Worm (Caenorhabditis elegans): ENCODE data around the gene Y50D4A.1.

The Y50D4A.1 gene

DNA sequence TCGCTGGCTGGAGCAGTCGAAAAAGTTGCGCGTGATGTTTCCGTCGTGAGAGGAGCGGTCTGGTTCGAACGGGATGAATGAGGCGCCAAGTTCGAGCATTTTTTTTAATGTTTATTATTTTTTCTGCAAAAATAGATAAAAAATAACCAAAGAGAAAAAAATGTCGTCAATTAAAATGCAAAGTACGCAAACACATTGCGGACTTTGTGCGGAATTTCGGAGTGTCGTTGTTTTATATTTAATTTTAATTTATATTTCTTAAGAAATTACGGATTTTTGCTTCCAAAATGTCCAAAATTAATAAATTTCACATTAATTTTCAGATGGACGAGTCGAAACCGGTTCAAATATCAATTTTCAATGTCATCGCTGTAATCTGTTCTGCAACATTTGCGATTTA lies 11.7 kb upstream of the Y50D4A.1 start, which contains the start of the genes wrb-1 and Y50D4A.4 (continued):
- TF ChIP-seq nhr-43 (tag; optimal IDR thresholded peaks at IDR 0.05; ENCODE audit: poor library complexity, severe bottlenecking): no peak
- peak; percentile 87 for TF ChIP-seq pha-4 (tag; optimal IDR thresholded peaks at IDR 0.05)
- no peak for TF ChIP-seq lsy-12 (tag; optimal IDR thresholded peaks at IDR 0.05)
- no peak for TF ChIP-seq fkh-2 (tag; optimal IDR thresholded peaks at IDR 0.05)
- peak in 1 of 2 experiments; percentile 60 for TF ChIP-seq eor-1 (tag; optimal IDR thresholded peaks at IDR 0.05)
- TF ChIP-seq nhr-76 (tag; optimal IDR thresholded peaks at IDR 0.05): no peak
- TF ChIP-seq nhr-28 (tag; optimal IDR thresholded peaks at IDR 0.05): no peak
- no peak for TF ChIP-seq ceh-16 (tag; optimal IDR thresholded peaks at IDR 0.05)
- peak; percentile 56 for TF ChIP-seq nfya-1 (tag; optimal IDR thresholded peaks at IDR 0.05; ENCODE audit: insufficient read depth)
- TF ChIP-seq nhr-77 (tag; optimal IDR thresholded peaks at IDR 0.05): no peak
- peak; percentile 71 for TF ChIP-seq snpc-4 (tag; optimal IDR thresholded peaks at IDR 0.05)
- no peak for TF ChIP-seq sea-2 (GFP tag; optimal IDR thresholded peaks at IDR 0.05)
- TF ChIP-seq daf-12 (tag; optimal IDR thresholded peaks at IDR 0.05): no peak
- TF ChIP-seq pqm-1 (tag; optimal IDR thresholded peaks at IDR 0.05): no peak

DNA sequence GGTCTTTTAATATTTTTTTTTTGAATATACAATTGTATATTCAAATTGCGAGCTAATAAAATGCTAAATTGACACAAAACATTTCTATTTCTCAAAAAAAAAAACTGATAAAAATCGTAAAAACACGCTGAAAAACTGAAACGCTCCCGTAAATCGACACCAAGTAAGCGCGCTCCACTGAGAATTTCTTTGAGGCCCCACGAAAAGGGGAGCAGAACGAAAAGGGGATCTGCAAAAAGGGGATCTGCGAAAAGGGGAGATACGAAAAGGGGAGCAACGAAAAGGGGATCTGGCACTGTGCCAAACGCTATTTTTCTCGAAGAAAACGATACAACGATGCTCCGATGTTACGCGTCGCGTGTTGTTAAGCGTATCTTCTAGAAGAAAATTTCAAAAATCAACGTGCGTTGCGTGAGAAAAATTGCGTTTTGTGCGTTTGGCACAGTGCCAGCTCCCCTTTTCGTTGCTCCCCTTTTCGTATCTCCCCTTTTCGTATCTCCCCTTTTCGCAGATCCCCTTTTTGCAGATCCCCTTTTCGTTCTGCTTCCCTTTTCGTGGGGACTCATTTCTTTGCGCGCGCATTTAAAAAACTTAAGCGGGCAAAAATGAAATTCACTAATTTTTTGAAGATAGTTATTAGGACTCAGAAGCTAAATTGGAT lies 10.5 kb upstream of the Y50D4A.1 start:
- TF ChIP-seq nfya-1 (tag; optimal IDR thresholded peaks at IDR 0.05; ENCODE audit: insufficient read depth) (peak; percentile 23), R02D3.7 (tag; optimal IDR thresholded peaks at IDR 0.05) (peak; percentile 87), lsy-12 (tag; optimal IDR thresholded peaks at IDR 0.05) (peak; percentile 27), lin-15B (tag; optimal IDR thresholded peaks at IDR 0.05) (peak; percentile 29), elt-2 (tag; optimal IDR thresholded peaks at IDR 0.05) (peak; percentile 10)

DNA sequence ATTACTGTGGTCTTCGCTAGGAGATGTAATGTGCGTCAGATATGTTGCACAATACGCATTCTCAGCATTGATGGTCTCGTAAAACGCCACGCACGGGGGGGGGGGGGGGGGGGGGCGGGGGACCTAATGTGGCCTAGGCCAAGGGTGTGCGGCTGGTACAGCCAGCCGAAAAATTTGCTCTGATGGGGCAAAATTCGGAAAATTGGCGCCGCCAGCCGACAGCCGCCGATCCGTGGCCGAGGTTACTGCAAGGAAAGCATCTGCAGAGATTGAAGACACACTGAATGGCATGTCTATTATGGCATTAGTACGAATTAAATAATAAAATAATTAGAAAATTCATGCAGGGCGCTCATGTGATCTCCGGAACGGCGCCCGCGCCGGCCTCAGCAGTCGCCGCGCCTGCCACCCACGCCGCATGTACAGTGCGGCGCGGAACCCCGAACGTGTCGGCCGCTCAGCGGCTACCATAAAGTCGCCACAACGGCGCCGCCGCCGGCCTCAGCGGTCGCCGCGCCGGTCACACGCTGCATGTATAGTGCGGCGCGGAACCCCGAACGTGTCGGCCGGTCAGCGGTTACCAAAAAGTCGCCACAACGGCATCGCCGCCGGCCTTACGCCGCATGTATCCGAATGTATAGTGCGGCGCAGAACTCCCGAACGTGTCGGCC lies 8.3 kb upstream of the Y50D4A.1 start, which contains the start of gene Y50D4A.6:
Gene Y50D4A.6, minus strand, starts transcription at position 51 of the 671 bp plus-strand sequence.
- TF ChIP-seq nhr-25 (tag; optimal IDR thresholded peaks at IDR 0.05) (no peak), nhr-12 (tag; optimal IDR thresholded peaks at IDR 0.05) (no peak), ceh-9 (tag; optimal IDR thresholded peaks at IDR 0.05) (no peak), nhr-237 (tag; optimal IDR thresholded peaks at IDR 0.05) (no peak), mdl-1 (tag; optimal IDR thresholded peaks at IDR 0.05) (no peak), hmg-11 (tag; optimal IDR thresholded peaks at IDR 0.05) (no peak), nhr-43 (tag; optimal IDR thresholded peaks at IDR 0.05; ENCODE audit: poor library complexity, severe bottlenecking) (no peak), zag-1 (tag; optimal IDR thresholded peaks at IDR 0.05) (no peak), egl-27 (tag; optimal IDR thresholded peaks at IDR 0.05) (no peak), lin-15B (tag; optimal IDR thresholded peaks at IDR 0.05) (no peak), pqm-1 (tag; optimal IDR thresholded peaks at IDR 0.05) (no peak), ZK546.5 (tag; optimal IDR thresholded peaks at IDR 0.05) (no peak), ceh-28 (tag; optimal IDR thresholded peaks at IDR 0.05) (no peak)

DNA sequence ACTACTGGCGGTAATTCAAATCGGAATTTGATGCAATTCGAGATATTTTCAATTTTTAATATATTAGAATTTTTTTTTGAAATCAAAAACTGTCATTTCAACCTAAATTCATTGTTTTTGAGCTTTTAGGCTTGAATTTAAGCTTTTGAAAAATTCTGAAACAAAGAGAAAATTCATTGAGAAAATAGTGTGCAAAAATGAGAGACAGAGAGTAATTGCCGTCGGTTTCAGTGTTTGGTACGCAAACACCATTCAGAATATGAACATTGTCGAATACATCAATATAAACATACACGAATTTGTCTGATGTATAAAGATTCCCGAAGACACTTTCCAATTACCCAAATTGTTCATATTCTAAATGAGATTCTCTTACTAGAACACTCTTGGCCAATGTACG lies 6.0 kb upstream of the Y50D4A.1 start:
- TF ChIP-seq ceh-16 (tag; optimal IDR thresholded peaks at IDR 0.05) (no peak), mml-1 (tag; optimal IDR thresholded peaks at IDR 0.05) (no peak), nfya-1 (tag; optimal IDR thresholded peaks at IDR 0.05; ENCODE audit: insufficient read depth) (no peak), lin-15B (tag; optimal IDR thresholded peaks at IDR 0.05) (peak; percentile 4), skn-1 (tag; optimal IDR thresholded peaks at IDR 0.05) (no peak)

DNA sequence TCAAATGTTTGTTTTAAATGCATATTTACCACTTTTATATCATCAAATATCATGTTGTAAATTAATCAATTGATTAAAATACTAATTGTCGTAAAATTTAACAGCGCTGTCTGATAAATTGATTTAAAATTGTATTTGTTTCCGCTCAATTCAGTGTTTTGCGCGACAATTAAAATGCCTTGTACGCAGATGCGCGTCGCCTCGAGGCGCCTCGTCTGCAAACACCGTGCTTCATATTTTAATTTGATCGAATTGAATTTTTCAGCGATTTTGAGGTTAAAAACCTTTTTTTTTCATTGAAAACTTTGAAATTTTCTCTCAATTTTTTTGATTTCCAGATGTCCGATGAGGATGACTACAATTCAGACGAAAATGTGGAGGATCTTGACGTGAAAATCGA lies 718 bp upstream of the Y50D4A.1 start, which contains the start of gene Y50D4A.5:
Gene Y50D4A.5, plus strand, starts transcription at position 337 of the 400 bp plus-strand sequence.
- TF ChIP-seq tbx-2 (tag; optimal IDR thresholded peaks at IDR 0.05) (no peak), lin-15B (tag; optimal IDR thresholded peaks at IDR 0.05) (peak; percentile 6), daf-12 (tag; optimal IDR thresholded peaks at IDR 0.05) (no peak), snpc-4 (tag; optimal IDR thresholded peaks at IDR 0.05) (no peak), pqm-1 (tag; optimal IDR thresholded peaks at IDR 0.05) (no peak), elt-3 (tag; optimal IDR thresholded peaks at IDR 0.05) (no peak), fkh-10 (GFP tag; optimal IDR thresholded peaks at IDR 0.05) (no peak)
